Worm (Caenorhabditis elegans): ENCODE results near the gene lim-6.

The lim-6 gene

ce11 chrX:1064064-1064463 is 8.2 kb upstream of the lim-6 start (continued):
- TF ChIP-seq nhr-85 (tag), result no peak

ce11 chrX:1068986-1069385 is 3.3 kb upstream of the lim-6 start, which contains the start of gene mksr-1:
TSS of gene mksr-1 (minus strand) at chrX:1069129.
- no peak for TF ChIP-seq alr-1 (tag; optimal IDR thresholded peaks at IDR 0.05; ENCODE audit: borderline replicate concordance)
- TF ChIP-seq nhr-76 (tag; optimal IDR thresholded peaks at IDR 0.05), result no peak
- no peak for TF ChIP-seq hlh-4 (tag; optimal IDR thresholded peaks at IDR 0.05)
- TF ChIP-seq egl-27 (tag; optimal IDR thresholded peaks at IDR 0.05), result no peak
- TF ChIP-seq irx-1 (tag; optimal IDR thresholded peaks at IDR 0.05), result no peak
- no peak for TF ChIP-seq swsn-7 (tag; optimal IDR thresholded peaks at IDR 0.05)
- no peak for TF ChIP-seq unc-130 (tag; optimal IDR thresholded peaks at IDR 0.05)
- no peak for TF ChIP-seq elt-3 (tag; optimal IDR thresholded peaks at IDR 0.05)
- TF ChIP-seq F16B12.6 (tag; optimal IDR thresholded peaks at IDR 0.05), result no peak
- no peak for TF ChIP-seq fos-1 (tag; optimal IDR thresholded peaks at IDR 0.05)

ce11 chrX:1080549-1080948 is 8.3 kb downstream of the lim-6 start, which contains the start of gene pfn-3:
TSS of gene pfn-3 (minus strand) at chrX:1080649.
- TF ChIP-seq rnt-1 (tag; optimal IDR thresholded peaks at IDR 0.05) (peak; percentile 27), hlh-4 (tag; optimal IDR thresholded peaks at IDR 0.05) (no peak), lin-15B (tag; optimal IDR thresholded peaks at IDR 0.05) (no peak), lsy-2 (tag; optimal IDR thresholded peaks at IDR 0.05) (peak in 1 of 2 experiments; percentile 24), pag-3 (tag; optimal IDR thresholded peaks at IDR 0.05; ENCODE audit: borderline replicate concordance, insufficient read depth) (peak; percentile 35), F16B12.6 (tag; optimal IDR thresholded peaks at IDR 0.05) (no peak), lin-14 (GFP tag; optimal IDR thresholded peaks at IDR 0.05) (peak; percentile 34), nhr-71 (tag; optimal IDR thresholded peaks at IDR 0.05) (peak; percentile 45), dsc-1 (tag; optimal IDR thresholded peaks at IDR 0.05) (peak; percentile 1), skn-1 (tag; optimal IDR thresholded peaks at IDR 0.05) (peak; percentile 74)

- no peak for TF ChIP-seq mab-9 (GFP tag; IDR thresholded peaks at IDR 0.05)
- peak; percentile 7 for TF ChIP-seq snu-23 (GFP tag; optimal IDR thresholded peaks at IDR 0.05)
- TF ChIP-seq ets-5 (GFP tag; IDR thresholded peaks at IDR 0.05), result no peak
- no peak for TF ChIP-seq nhr-11 (tag; optimal IDR thresholded peaks at IDR 0.05)
- no peak for TF ChIP-seq egl-27 (tag; optimal IDR thresholded peaks at IDR 0.05)
- TF ChIP-seq nhr-71 (tag; optimal IDR thresholded peaks at IDR 0.05), result peak; percentile 17
- no peak for TF ChIP-seq ama-1 (optimal IDR thresholded peaks at IDR 0.05)
- TF ChIP-seq lsy-2 (tag; optimal IDR thresholded peaks at IDR 0.05), result peak in 1 of 2 experiments; percentile 10
- peak; percentile 17; the same call in 1 of the 2 replicates for TF ChIP-seq nhr-19 (GFP tag; conservative IDR thresholded peaks at IDR 0.05)
- TF ChIP-seq skn-1 (tag; optimal IDR thresholded peaks at IDR 0.05), result peak; percentile 16
- TF ChIP-seq nhr-47 (tag; optimal IDR thresholded peaks at IDR 0.05), result no peak
- peak; percentile 63 for TF ChIP-seq lin-14 (GFP tag; optimal IDR thresholded peaks at IDR 0.05)
- TF ChIP-seq dsc-1 (tag; optimal IDR thresholded peaks at IDR 0.05), result peak; percentile 44
- TF ChIP-seq rnt-1 (tag; optimal IDR thresholded peaks at IDR 0.05), result peak; percentile 59
- TF ChIP-seq mdl-1 (tag; optimal IDR thresholded peaks at IDR 0.05), result peak in 1 of 2 experiments; percentile 2
- no peak for TF ChIP-seq lin-35 (GFP tag; optimal IDR thresholded peaks at IDR 0.05)
Measured at ce11 chrX:1081927-1082326, 9.7 kb downstream of the lim-6 start.

- TF ChIP-seq mep-1 (tag; optimal IDR thresholded peaks at IDR 0.05) (no peak), nhr-11 (tag; optimal IDR thresholded peaks at IDR 0.05) (no peak)
Measured at ce11 chrX:1085000-1085399, 12.7 kb downstream of the lim-6 start.

- peak; percentile 93 for TF ChIP-seq fkh-4 (tag; optimal IDR thresholded peaks at IDR 0.05; ENCODE audit: borderline replicate concordance)
- TF ChIP-seq lin-35 (GFP tag; optimal IDR thresholded peaks at IDR 0.05), result no peak
- TF ChIP-seq ceh-88 (GFP tag; IDR thresholded peaks at IDR 0.05), result no peak
- no peak for TF ChIP-seq lin-39 (tag; optimal IDR thresholded peaks at IDR 0.05)
- no peak for TF ChIP-seq lin-13 (GFP tag; optimal IDR thresholded peaks at IDR 0.05)
- no peak for TF ChIP-seq aha-1 (tag; optimal IDR thresholded peaks at IDR 0.05)
- no peak for TF ChIP-seq mep-1 (tag; optimal IDR thresholded peaks at IDR 0.05)
- no peak for TF ChIP-seq nhr-28 (tag; optimal IDR thresholded peaks at IDR 0.05)
- no peak for TF ChIP-seq ceh-90 (tag; optimal IDR thresholded peaks at IDR 0.05)
- TF ChIP-seq zip-4 (GFP tag; optimal IDR thresholded peaks at IDR 0.05), result peak; percentile 38
- peak; percentile 97 for TF ChIP-seq dsc-1 (tag; optimal IDR thresholded peaks at IDR 0.05)
- TF ChIP-seq unc-62 (GFP tag; optimal IDR thresholded peaks at IDR 0.05), result no peak
- TF ChIP-seq lin-14 (GFP tag; optimal IDR thresholded peaks at IDR 0.05), result peak; percentile 22
- no peak for TF ChIP-seq egl-13 (tag; optimal IDR thresholded peaks at IDR 0.05)
- peak; percentile 57 for TF ChIP-seq skn-1 (tag; optimal IDR thresholded peaks at IDR 0.05)
- TF ChIP-seq lsy-2 (tag; optimal IDR thresholded peaks at IDR 0.05), result peak in 1 of 2 experiments; percentile 8
- no peak for TF ChIP-seq ztf-4 (tag; optimal IDR thresholded peaks at IDR 0.05)
Measured at ce11 chrX:1086406-1086897, 14.2 kb downstream of the lim-6 start.

Data from whole organism, L1 larva.